Worm (Caenorhabditis elegans) whole organism, L1 larva: ENCODE results near the gene F46B6.10.

Experiments
- alr-1 ChIP-seq: fragments of 200-800 bp; sonication (Bioruptor generic); optimal IDR thresholded peaks from 2 replicates; lab custom pipeline; 2018; ENCODE audit warnings: borderline replicate concordance, mild to moderate bottlenecking, missing genetic modification characterization, missing compliant biosample characterization
- ama-1 ChIP-seq: fragments of 150-350 bp; optimal IDR thresholded peaks from 2 replicates; lab custom pipeline; 2014
- ceh-8 ChIP-seq: fragments of 200-800 bp; sonication (Bioruptor generic); optimal IDR thresholded peaks from 2 replicates; lab custom pipeline; 2018; ENCODE audit warnings: mild to moderate bottlenecking, missing genetic modification characterization, moderate library complexity, missing compliant biosample characterization
- ceh-88 ChIP-seq: fragments of 200-800 bp; sonication (Bioruptor generic); IDR thresholded peaks from 2 replicates; pipeline ENCODE4 v1.3.6; 2022; ENCODE audit warnings: missing genetic modification characterization, missing compliant biosample characterization
- dpl-1 ChIP-seq, 3 experiments: fragments of 150-350 bp in 2 of 3; sonication (generic microtip) in 1 of 3; optimal IDR thresholded peaks; 2 replicates each; lab custom pipeline; 2014 to 2017; ENCODE audit warnings: missing biosample characterization in 3 of 3, missing genetic modification characterization in 3 of 3, missing genetic modification reagents in 3 of 3
- dsc-1 ChIP-seq: sonication (generic microtip); optimal IDR thresholded peaks from 2 replicates; lab custom pipeline; 2016; ENCODE audit warnings: mild to moderate bottlenecking, missing genetic modification characterization, missing compliant biosample characterization
- efl-1 ChIP-seq, 4 experiments: fragments of 150-350 bp; optimal IDR thresholded peaks in 3 of 4; peaks in 1 of 4; 1 replicate in 1 of 4; 2 replicates in 3 of 4; lab custom pipeline; 2014; ENCODE audit warnings: missing biosample characterization in 2 of 4, missing genetic modification characterization in 2 of 4, missing genetic modification reagents in 2 of 4
- elt-2 ChIP-seq: sonication (generic microtip); optimal IDR thresholded peaks from 2 replicates; lab custom pipeline; 2016; ENCODE audit warnings: missing genetic modification characterization, mild to moderate bottlenecking, inconsistent platforms, missing compliant biosample characterization, missing genetic modification reagents
- elt-3 ChIP-seq, 6 experiments: fragments of 150-350 bp in 1 of 6; sonication (generic microtip); optimal IDR thresholded peaks; 2 replicates each; lab custom pipeline; 2017 to 2018; ENCODE audit warnings: missing biosample characterization in 6 of 6, missing genetic modification characterization in 6 of 6, inconsistent platforms in 1 of 6
- ets-5 ChIP-seq: fragments of 200-800 bp; sonication (Bioruptor generic); IDR thresholded peaks from 2 replicates; pipeline ENCODE4 v1.3.6; 2022; ENCODE audit warnings: missing genetic modification characterization, missing compliant biosample characterization
- fkh-8 ChIP-seq: sonication (generic microtip); optimal IDR thresholded peaks from 2 replicates; lab custom pipeline; 2016; ENCODE audit warnings: mild to moderate bottlenecking, missing genetic modification characterization, missing compliant biosample characterization
- fos-1 ChIP-seq: fragments of 150-350 bp; optimal IDR thresholded peaks from 2 replicates; lab custom pipeline; 2014; ENCODE audit warnings: missing biosample characterization, missing genetic modification characterization
- hlh-4 ChIP-seq: sonication (generic microtip); optimal IDR thresholded peaks from 2 replicates; lab custom pipeline; 2016; ENCODE audit warnings: mild to moderate bottlenecking, missing genetic modification characterization, missing compliant biosample characterization
- isw-1 ChIP-seq: fragments of 200-800 bp; sonication (Bioruptor generic); IDR thresholded peaks from 2 replicates; pipeline ENCODE4 v1.3.6; 2022; ENCODE audit warnings: missing genetic modification characterization, missing compliant biosample characterization
- lin-13 ChIP-seq: fragments of 150-350 bp; optimal IDR thresholded peaks from 2 replicates; lab custom pipeline; 2014; ENCODE audit warnings: missing biosample characterization, missing genetic modification reagents, missing genetic modification characterization
- lin-35 ChIP-seq, 2 experiments: fragments of 150-350 bp; optimal IDR thresholded peaks; 2 replicates each; lab custom pipeline; 2014; ENCODE audit warnings: missing biosample characterization in 2 of 2, missing genetic modification characterization in 2 of 2, missing genetic modification reagents in 2 of 2
- lsy-2 ChIP-seq, 2 experiments: fragments of 150-350 bp; optimal IDR thresholded peaks; 2 replicates each; lab custom pipeline; 2014; ENCODE audit warnings: missing biosample characterization in 2 of 2, missing genetic modification characterization in 2 of 2
- nhr-12 ChIP-seq: sonication (generic microtip); optimal IDR thresholded peaks from 2 replicates; lab custom pipeline; 2017; ENCODE audit warnings: missing biosample characterization, missing genetic modification characterization
- nhr-19 ChIP-seq: fragments of 200-800 bp; sonication (Bioruptor generic); conservative IDR thresholded peaks from 2 replicates; pipeline ENCODE4 v1.3.6; 2022; ENCODE audit warnings: missing genetic modification characterization, missing compliant biosample characterization
- nhr-20 ChIP-seq: sonication (generic microtip); optimal IDR thresholded peaks from 2 replicates; lab custom pipeline; 2016; ENCODE audit warnings: mild to moderate bottlenecking, missing genetic modification characterization, missing compliant biosample characterization
- nhr-237 ChIP-seq: fragments of 150-350 bp; optimal IDR thresholded peaks from 2 replicates; lab custom pipeline; 2014; ENCODE audit warnings: missing biosample characterization, missing genetic modification characterization
- nhr-47 ChIP-seq: sonication (generic microtip); optimal IDR thresholded peaks from 2 replicates; lab custom pipeline; 2016; ENCODE audit warnings: mild to moderate bottlenecking, missing genetic modification characterization, moderate library complexity, missing compliant biosample characterization
- nhr-71 ChIP-seq: sonication (generic microtip); optimal IDR thresholded peaks from 2 replicates; lab custom pipeline; 2016; ENCODE audit warnings: mild to moderate bottlenecking, missing genetic modification characterization, moderate library complexity, missing compliant biosample characterization
- nhr-77 ChIP-seq: fragments of 150-350 bp; optimal IDR thresholded peaks from 2 replicates; lab custom pipeline; 2014; ENCODE audit warnings: missing biosample characterization, missing genetic modification characterization
- nhr-85 ChIP-seq: sonication (generic microtip); peaks from one replicate; lab custom pipeline; 2016; ENCODE audit warnings: missing genetic modification characterization, inconsistent platforms, missing compliant biosample characterization
- pax-3 ChIP-seq: fragments of 200-800 bp; sonication (Bioruptor generic); optimal IDR thresholded peaks from 2 replicates; lab custom pipeline; 2018; ENCODE audit warnings: mild to moderate bottlenecking, missing genetic modification characterization, moderate library complexity, missing compliant biosample characterization
- rnt-1 ChIP-seq: sonication (generic microtip); optimal IDR thresholded peaks from 2 replicates; lab custom pipeline; 2016; ENCODE audit warnings: mild to moderate bottlenecking, missing genetic modification characterization, moderate library complexity, missing compliant biosample characterization
- skn-1 ChIP-seq: fragments of 150-350 bp; optimal IDR thresholded peaks from 2 replicates; lab custom pipeline; 2014; ENCODE audit warnings: missing biosample characterization, missing genetic modification characterization
- snu-23 ChIP-seq: sonication (generic microtip); optimal IDR thresholded peaks from 2 replicates; lab custom pipeline; 2016; ENCODE audit warnings: missing genetic modification characterization, missing compliant biosample characterization
- sptf-1 ChIP-seq: fragments of 150-350 bp; optimal IDR thresholded peaks from 2 replicates; lab custom pipeline; 2014; ENCODE audit warnings: missing biosample characterization, missing genetic modification characterization
- sup-37 ChIP-seq: fragments of 200-800 bp; sonication (Bioruptor generic); optimal IDR thresholded peaks from 2 replicates; lab custom pipeline; 2018; ENCODE audit warnings: mild to moderate bottlenecking, missing genetic modification characterization, missing compliant biosample characterization
- swsn-7 ChIP-seq: sonication (generic microtip); optimal IDR thresholded peaks from 2 replicates; lab custom pipeline; 2016; ENCODE audit warnings: missing genetic modification characterization, missing compliant biosample characterization
- tbx-2 ChIP-seq: sonication (generic microtip); optimal IDR thresholded peaks from 2 replicates; lab custom pipeline; 2016; ENCODE audit warnings: missing genetic modification characterization, missing compliant biosample characterization
- tlp-1 ChIP-seq: fragments of 150-350 bp; optimal IDR thresholded peaks from 2 replicates; lab custom pipeline; 2014; ENCODE audit warnings: missing biosample characterization, missing genetic modification characterization
- unc-130 ChIP-seq: fragments of 150-350 bp; optimal IDR thresholded peaks from 2 replicates; lab custom pipeline; 2017; ENCODE audit warnings: missing biosample characterization, missing genetic modification characterization, inconsistent platforms
- unc-30 ChIP-seq: sonication (generic microtip); optimal IDR thresholded peaks from 2 replicates; lab custom pipeline; 2017; ENCODE audit warnings: missing biosample characterization, missing genetic modification characterization
- unc-86 ChIP-seq: sonication (generic microtip); optimal IDR thresholded peaks from 2 replicates; lab custom pipeline; 2016; ENCODE audit warnings: missing genetic modification characterization, missing compliant biosample characterization
- vab-15 ChIP-seq: sonication (generic microtip); optimal IDR thresholded peaks from 2 replicates; lab custom pipeline; 2017; ENCODE audit warnings: missing genotype, mild to moderate bottlenecking, missing genetic modification characterization, missing compliant biosample characterization
- zip-4 ChIP-seq: fragments of 200-800 bp; sonication (Bioruptor generic); optimal IDR thresholded peaks from 2 replicates; lab custom pipeline; 2018; ENCODE audit warnings: mild to moderate bottlenecking, missing genetic modification characterization, moderate library complexity, missing compliant biosample characterization

Gene F46B6.10

ce11 chrV:9794997-9795396 is 6.9 kb downstream of the F46B6.10 start:
- TF ChIP-seq pax-3 (tag; lab: Kevin White, UChicago): peak; percentile 39
- TF ChIP-seq elt-2 (tag; lab: Kevin White, UChicago): peak; percentile 7
- peak; percentile 62 for TF ChIP-seq fkh-8 (tag; lab: Kevin White, UChicago)
- peak; percentile 46 for TF ChIP-seq dsc-1 (tag; lab: Kevin White, UChicago)
- TF ChIP-seq swsn-7 (tag; lab: Kevin White, UChicago): no peak
- TF ChIP-seq ceh-88 (GFP tag; lab: Robert Waterston, UW): no peak
- TF ChIP-seq lsy-2 (tag; optimal IDR thresholded peaks at IDR 0.05; lab: Kevin White, UChicago): peak in 1 of 2 experiments; percentile 8
- TF ChIP-seq nhr-71 (tag; lab: Kevin White, UChicago): peak; percentile 42
- peak; percentile 11 for TF ChIP-seq nhr-47
- no peak for TF ChIP-seq zip-4 (GFP tag; lab: Kevin White, UChicago)

ce11 chrV:9791332-9791731 is 10.5 kb downstream of the F46B6.10 start, which contains the start of gene lipl-2:
Gene lipl-2 (plus strand): TSS chrV:9791567.
- TF ChIP-seq alr-1 (tag; lab: Kevin White, UChicago) (no peak), nhr-85 (tag; lab: Kevin White, UChicago) (no peak), nhr-12 (tag; lab: Kevin White, UChicago) (no peak), dpl-1 (GFP tag; optimal IDR thresholded peaks at IDR 0.05; lab: Kevin White, UChicago) (no peak), nhr-20 (tag; lab: Kevin White, UChicago) (peak; percentile 52), snu-23 (GFP tag; lab: Kevin White, UChicago) (no peak), elt-2 (tag; lab: Kevin White, UChicago) (peak; percentile 84), ama-1 (lab: Kevin White, UChicago) (no peak), unc-86 (tag; lab: Kevin White, UChicago) (no peak), sptf-1 (tag; lab: Kevin White, UChicago) (no peak), fos-1 (no peak), lin-13 (GFP tag; lab: Kevin White, UChicago) (no peak), nhr-77 (no peak), rnt-1 (tag; lab: Kevin White, UChicago) (no peak), swsn-7 (tag; lab: Kevin White, UChicago) (no peak), unc-130 (tag; lab: Kevin White, UChicago) (no peak), unc-30 (tag; lab: Kevin White, UChicago) (no peak), nhr-237 (no peak), elt-3 (tag; optimal IDR thresholded peaks at IDR 0.05; lab: Kevin White, UChicago) (no peak), hlh-4 (tag; lab: Kevin White, UChicago) (no peak), tbx-2 (tag; lab: Kevin White, UChicago) (no peak), isw-1 (GFP tag; lab: Robert Waterston, UW) (no peak), nhr-71 (tag; lab: Kevin White, UChicago) (peak; percentile 15), ceh-8 (GFP tag; lab: Kevin White, UChicago) (no peak), sup-37 (GFP tag; lab: Kevin White, UChicago) (no peak), efl-1 (optimal IDR thresholded peaks at IDR 0.05; lab: Kevin White, UChicago) (no peak), efl-1 (GFP tag; optimal IDR thresholded peaks at IDR 0.05 in 1 of 2; lab: Kevin White, UChicago) (no peak), pax-3 (tag; lab: Kevin White, UChicago) (no peak), ets-5 (GFP tag; lab: Robert Waterston, UW) (no peak), lin-35 (GFP tag; optimal IDR thresholded peaks at IDR 0.05; lab: Kevin White, UChicago) (peak in 1 of 2 experiments; percentile 3), nhr-19 (GFP tag; lab: Robert Waterston, UW) (no peak), skn-1 (tag; lab: Kevin White, UChicago) (no peak), tlp-1 (tag; lab: Kevin White, UChicago) (no peak), vab-15 (tag; lab: Kevin White, UChicago) (no peak)
